Worm (Caenorhabditis elegans): ENCODE measurements around the gene W04H10.2.

The W04H10.2 gene

ce11 chrII:605267-605666 lies at the start of gene W04H10.2:
Gene W04H10.2 (plus strand): TSS chrII:605567.
- TF ChIP-seq ceh-6 (GFP tag; optimal IDR thresholded peaks at IDR 0.05) (no peak), ceh-14 (tag; optimal IDR thresholded peaks at IDR 0.05) (no peak), che-1 (tag; optimal IDR thresholded peaks at IDR 0.05) (no peak), mec-3 (tag; optimal IDR thresholded peaks at IDR 0.05; ENCODE audit: borderline replicate concordance) (no peak), fkh-10 (GFP tag; optimal IDR thresholded peaks at IDR 0.05) (no peak), C08G9.2 (tag; optimal IDR thresholded peaks at IDR 0.05) (no peak), hlh-15 (tag; optimal IDR thresholded peaks at IDR 0.05) (no peak), pax-1 (tag; optimal IDR thresholded peaks at IDR 0.05) (no peak), nhr-232 (tag; optimal IDR thresholded peaks at IDR 0.05) (no peak)

DNA sequence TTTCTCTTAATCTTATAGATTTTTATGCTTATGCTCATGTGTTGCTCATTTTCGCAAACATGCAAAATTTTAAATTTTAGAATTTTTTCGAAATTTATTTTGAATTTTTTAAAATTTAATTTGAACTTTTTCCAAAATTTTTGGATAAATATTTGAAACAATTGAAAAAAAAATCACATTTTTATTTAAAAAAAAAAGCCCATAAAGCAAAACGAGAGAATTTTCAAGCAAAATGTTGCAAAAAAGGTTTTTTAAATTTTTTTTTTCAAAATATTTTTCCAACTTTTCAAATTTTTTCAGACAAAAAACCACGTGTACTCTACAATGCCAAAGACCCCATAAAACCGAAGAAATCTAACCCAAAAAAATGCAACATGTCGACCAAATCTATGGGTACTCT lies 49.2 kb upstream of the W04H10.2 start, which contains the start of the genes C09E8.1 and C09E8.6:
C09E8.1 (plus strand) TSS at position 301 of the 400 bp plus-strand sequence.
C09E8.6 (plus strand) TSS at position 313 of the 400 bp plus-strand sequence.
- TF ChIP-seq gmeb-2 (tag; optimal IDR thresholded peaks at IDR 0.05) (no peak), ets-4 (tag; optimal IDR thresholded peaks at IDR 0.05) (no peak)

- TF ChIP-seq nfya-1 (tag; optimal IDR thresholded peaks at IDR 0.05) (no peak), hlh-8 (tag; optimal IDR thresholded peaks at IDR 0.05) (no peak), hlh-13 (GFP tag; optimal IDR thresholded peaks at IDR 0.05) (no peak), ztf-16 (tag; optimal IDR thresholded peaks at IDR 0.05) (no peak), unc-3 (GFP tag; conservative IDR thresholded peaks at IDR 0.05) (no peak), unc-3 (tag; optimal IDR thresholded peaks at IDR 0.05) (no peak), dmd-4 (tag; optimal IDR thresholded peaks at IDR 0.05; ENCODE audit: borderline replicate concordance) (no peak), sdc-2 (tag; optimal IDR thresholded peaks at IDR 0.05) (no peak), zip-5 (tag; optimal IDR thresholded peaks at IDR 0.05) (no peak), C08G9.2 (tag; optimal IDR thresholded peaks at IDR 0.05) (no peak), ceh-14 (tag; optimal IDR thresholded peaks at IDR 0.05) (no peak), ceh-45 (GFP tag; IDR thresholded peaks at IDR 0.05) (no peak), ceh-31 (tag; optimal IDR thresholded peaks at IDR 0.05) (no peak), ceh-48 (tag; optimal IDR thresholded peaks at IDR 0.05) (no peak), ahr-1 (tag; optimal IDR thresholded peaks at IDR 0.05) (no peak), T23F11.4 (GFP tag; optimal IDR thresholded peaks at IDR 0.05) (no peak)
Observed at ce11 chrII:568776-569175, 36.6 kb upstream of the W04H10.2 start, which contains the start of gene W08F4.5. Gene W08F4.5 (minus strand): TSS chrII:568876.

DNA sequence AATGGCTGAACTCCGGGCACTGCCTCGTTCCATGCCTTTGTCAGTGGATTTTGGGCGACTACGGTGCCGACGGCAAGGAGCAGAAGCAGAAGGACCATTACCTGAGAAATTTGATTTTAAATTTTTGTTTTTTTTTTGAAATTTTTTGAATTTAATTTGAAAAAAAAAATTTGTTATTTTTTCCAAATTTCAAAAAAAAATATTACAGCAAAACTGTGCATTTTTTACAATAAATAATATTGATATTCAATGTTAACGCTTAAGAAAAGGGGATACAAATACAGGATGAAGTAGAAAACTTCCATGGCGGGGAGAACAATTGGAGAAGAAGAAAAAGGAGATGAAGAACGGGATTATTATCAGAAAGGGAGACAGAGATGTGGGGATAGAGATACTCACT lies 33.4 kb upstream of the W04H10.2 start, which contains the start of gene mlt-8:
mlt-8 (minus strand) TSS at position 101 of the 400 bp plus-strand sequence.
- TF ChIP-seq ceh-48 (tag; optimal IDR thresholded peaks at IDR 0.05): no peak

DNA sequence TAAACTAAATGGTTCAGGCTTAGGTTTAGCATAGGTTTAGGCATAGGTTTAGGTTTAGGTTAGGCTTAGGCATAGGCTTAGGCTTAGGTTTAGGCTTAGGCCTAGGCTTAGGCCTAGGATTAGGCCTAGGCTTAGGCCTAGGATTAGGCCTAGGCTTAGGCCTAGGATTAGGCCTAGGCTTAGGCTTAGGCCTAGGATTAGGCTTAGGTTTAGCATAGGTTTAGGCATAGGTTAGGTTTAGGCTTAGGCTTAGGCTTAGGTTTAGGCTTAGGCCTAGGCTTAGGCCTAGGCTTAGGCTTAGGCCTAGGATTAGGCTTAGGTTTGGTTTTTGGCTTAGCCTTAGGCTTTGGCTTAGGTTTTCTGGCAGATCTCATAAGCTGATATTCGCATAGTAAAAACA lies 31.8 kb upstream of the W04H10.2 start:
- TF ChIP-seq dve-1 (tag; optimal IDR thresholded peaks at IDR 0.05): peak; percentile 91

DNA sequence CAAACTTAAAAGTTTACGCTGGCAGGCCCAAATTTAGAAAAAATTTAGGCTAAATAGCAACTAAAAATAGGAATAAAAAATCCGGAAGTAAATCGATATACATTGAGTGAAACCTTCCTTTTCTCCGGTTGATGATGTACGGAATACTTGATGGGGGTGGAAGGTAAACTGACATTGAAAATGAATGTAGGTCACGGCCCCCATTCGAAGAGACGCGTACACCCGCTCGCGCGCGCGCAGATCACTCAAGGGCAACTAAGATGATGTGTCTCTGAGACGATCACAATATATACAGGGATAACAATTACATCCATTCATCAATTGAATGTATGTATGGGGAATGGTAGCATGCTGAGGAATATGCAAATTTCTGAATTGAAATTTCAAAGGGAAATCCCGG lies 31.3 kb upstream of the W04H10.2 start:
- TF ChIP-seq nhr-11 (tag; optimal IDR thresholded peaks at IDR 0.05): no peak
- TF ChIP-seq fkh-10 (GFP tag; optimal IDR thresholded peaks at IDR 0.05): no peak
- TF ChIP-seq nfya-1 (tag; optimal IDR thresholded peaks at IDR 0.05): no peak

- no peak for TF ChIP-seq K02D7.2 (tag; optimal IDR thresholded peaks at IDR 0.05)
- no peak for TF ChIP-seq pax-1 (tag; optimal IDR thresholded peaks at IDR 0.05)
- TF ChIP-seq ceh-45 (GFP tag; IDR thresholded peaks at IDR 0.05): no peak
- TF ChIP-seq ceh-30 (tag; optimal IDR thresholded peaks at IDR 0.05): no peak
- no peak for TF ChIP-seq ceh-34 (tag; optimal IDR thresholded peaks at IDR 0.05)
- no peak for TF ChIP-seq fkh-10 (GFP tag; optimal IDR thresholded peaks at IDR 0.05)
- TF ChIP-seq K09A11.1 (tag; optimal IDR thresholded peaks at IDR 0.05; ENCODE audit: insufficient read depth): no peak
- TF ChIP-seq C38D4.7 (GFP tag; optimal IDR thresholded peaks at IDR 0.05): no peak
- no peak for TF ChIP-seq npax-4 (tag; optimal IDR thresholded peaks at IDR 0.05)
- no peak for TF ChIP-seq T23F11.4 (GFP tag; optimal IDR thresholded peaks at IDR 0.05)
- TF ChIP-seq gmeb-2 (tag; optimal IDR thresholded peaks at IDR 0.05): no peak
- no peak for TF ChIP-seq ztf-16 (tag; optimal IDR thresholded peaks at IDR 0.05)
- TF ChIP-seq ceh-18 (tag; optimal IDR thresholded peaks at IDR 0.05): no peak
Observed at ce11 chrII:577632-578031, 27.7 kb upstream of the W04H10.2 start, which contains the start of gene W08F4.7. Gene W08F4.7 (minus strand): TSS chrII:577732.

All from whole organism, late embryonic.